Fruit fly (Drosophila melanogaster) whole organism, larva: ENCODE results near the gene CG12702.

ENCODE experiments used
- noc ChIP-seq: fragments of 200-800 bp; sonication (Bioruptor generic); optimal IDR thresholded peaks from 3 replicates; lab custom pipeline; 2019; ENCODE audit warnings: missing biosample characterization, mild to moderate bottlenecking, missing genetic modification characterization, moderate library complexity

CG12702 gene

dm6 chrX:19744003-19744488, 20.6 kb downstream of the CG12702 start, which contains the start of the genes CG18809, COX6B, CG33932 and Rpp20:
Gene CG18809 (minus strand): TSS chrX:19744335.
Gene COX6B (minus strand): TSS chrX:19744335.
Gene CG33932 (plus strand): TSS chrX:19744431.
Gene Rpp20 (plus strand): TSS chrX:19744431.
- TF ChIP-seq noc, result peak; percentile 47

DNA sequence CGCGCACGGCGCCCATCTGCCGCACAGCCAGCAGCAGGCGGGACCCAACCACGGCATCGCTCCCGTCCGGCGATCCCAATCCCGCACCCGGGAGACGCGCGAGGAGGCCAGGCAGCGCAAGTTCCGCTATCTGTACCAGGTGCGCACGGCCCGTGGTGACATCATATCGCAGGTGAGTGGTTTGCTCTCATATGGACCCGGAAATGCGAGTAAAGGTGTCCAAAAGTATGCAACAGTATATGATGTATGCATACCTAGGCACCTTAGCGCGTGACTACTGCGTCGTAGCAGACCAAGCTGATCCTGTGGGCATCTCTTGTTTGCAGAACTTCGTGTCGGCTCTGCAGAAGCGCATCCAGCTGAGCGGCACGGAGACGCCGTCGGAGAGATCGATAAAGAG, 26.8 kb downstream of the CG12702 start:
- no peak for TF ChIP-seq noc

dm6 chrX:19735270-19735669, 29.4 kb downstream of the CG12702 start, which contains the start of gene CG14234:
Gene CG14234 (plus strand): TSS chrX:19735570.
- no peak for TF ChIP-seq noc

DNA sequence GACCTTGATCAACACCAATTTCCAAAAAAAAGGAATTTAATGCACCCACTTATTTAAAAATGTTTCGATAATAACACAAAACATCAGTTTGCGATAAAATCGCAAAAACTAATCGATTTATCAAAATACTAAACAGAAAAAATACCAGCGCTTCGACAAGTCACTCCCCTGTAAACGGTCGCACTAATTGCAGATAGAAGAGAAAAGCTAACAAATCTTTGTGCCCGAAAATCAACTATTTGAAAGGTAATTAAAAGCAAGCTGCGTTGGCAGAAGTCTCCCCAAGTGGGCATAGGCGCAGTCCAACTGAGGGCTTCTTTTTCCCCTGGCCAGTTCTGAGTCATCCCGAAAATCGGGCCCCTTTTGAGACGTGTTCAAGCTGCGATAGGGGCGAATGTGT, 33.8 kb downstream of the CG12702 start, which contains the start of gene AP-1-2beta:
Gene AP-1-2beta (plus strand): TSS at position 161 of the 400 bp plus-strand sequence.
- no peak for TF ChIP-seq noc

- no peak for TF ChIP-seq noc
Observed at dm6 chrX:19717988-19718973, 46.4 kb downstream of the CG12702 start, which contains the start of gene CG12531. Gene CG12531 (plus strand): TSS chrX:19718923.

DNA sequence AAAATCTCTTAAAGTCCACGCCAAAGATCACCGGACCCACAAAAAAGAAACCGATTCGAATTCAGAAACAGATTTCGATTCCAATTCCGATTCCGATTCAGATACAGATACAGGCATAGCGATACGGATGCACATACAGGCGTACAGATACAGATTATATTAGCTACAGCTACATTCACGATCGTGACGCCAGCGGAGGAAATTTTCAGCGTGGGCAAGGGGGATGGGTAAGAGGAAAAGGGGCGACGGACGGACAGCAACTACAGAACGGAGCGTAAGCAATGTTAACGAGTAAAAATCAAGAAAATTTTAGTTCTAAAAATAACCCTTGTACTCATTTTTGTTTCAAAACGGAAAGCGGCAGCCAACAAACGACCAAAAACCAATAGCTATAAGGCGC, 47.6 kb downstream of the CG12702 start:
- TF ChIP-seq noc, result no peak

DNA sequence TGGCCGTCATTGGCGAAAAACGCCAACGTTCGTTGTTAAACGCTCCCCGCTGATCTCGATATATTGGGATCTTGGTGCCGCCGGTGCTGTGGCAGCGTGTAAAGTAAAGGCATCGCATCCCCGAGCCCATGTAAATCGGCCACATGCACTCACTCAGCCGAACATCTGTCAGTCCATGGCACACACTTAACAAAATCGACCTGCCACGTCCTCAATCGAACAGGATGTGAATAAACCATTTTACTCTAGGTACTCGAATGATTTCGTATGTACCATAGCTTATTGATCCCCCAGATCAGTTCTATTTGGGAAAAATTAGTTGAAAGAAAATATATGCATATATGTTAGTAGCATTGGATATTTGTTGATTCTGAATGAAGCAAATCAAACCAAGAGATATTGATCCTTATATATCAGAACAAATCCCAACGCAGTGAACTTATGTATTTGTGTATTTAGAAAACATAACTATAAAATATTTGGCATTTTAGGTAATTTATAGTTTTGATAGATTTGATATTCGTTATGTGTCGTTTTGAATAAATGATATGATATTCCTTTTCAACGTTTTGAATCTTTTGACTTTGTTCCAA, 48.3 kb downstream of the CG12702 start:
- TF ChIP-seq noc, result no peak

dm6 chrX:19714816-19715215, 49.9 kb downstream of the CG12702 start:
- TF ChIP-seq noc, result no peak

dm6 chrX:19712898-19713627, 51.6 kb downstream of the CG12702 start, which contains the start of gene meso18E:
Gene meso18E (minus strand): TSS chrX:19713045.
- TF ChIP-seq noc, result no peak

DNA sequence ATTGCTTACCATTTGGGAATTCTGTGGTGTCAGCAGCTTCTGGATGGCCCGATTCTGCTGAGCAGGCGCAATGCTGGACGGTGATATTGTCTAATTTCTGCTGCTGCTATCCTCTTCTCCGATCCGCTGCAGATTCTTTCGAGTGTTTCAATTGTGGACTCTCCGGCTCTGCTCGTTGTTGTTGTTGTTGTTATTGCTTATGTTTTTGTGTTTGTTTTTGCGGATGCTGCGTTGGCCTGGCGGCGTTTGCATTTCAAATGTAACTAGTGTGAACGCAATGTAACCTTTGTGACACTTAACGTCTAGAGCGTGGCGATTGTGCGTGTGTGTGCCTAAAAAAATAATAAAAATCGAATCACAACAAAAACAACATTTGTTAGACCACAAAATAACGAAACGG, 52.7 kb downstream of the CG12702 start:
- no peak for TF ChIP-seq noc
